Worm (Caenorhabditis elegans): ENCODE data around the gene afmd-2.

DNA sequence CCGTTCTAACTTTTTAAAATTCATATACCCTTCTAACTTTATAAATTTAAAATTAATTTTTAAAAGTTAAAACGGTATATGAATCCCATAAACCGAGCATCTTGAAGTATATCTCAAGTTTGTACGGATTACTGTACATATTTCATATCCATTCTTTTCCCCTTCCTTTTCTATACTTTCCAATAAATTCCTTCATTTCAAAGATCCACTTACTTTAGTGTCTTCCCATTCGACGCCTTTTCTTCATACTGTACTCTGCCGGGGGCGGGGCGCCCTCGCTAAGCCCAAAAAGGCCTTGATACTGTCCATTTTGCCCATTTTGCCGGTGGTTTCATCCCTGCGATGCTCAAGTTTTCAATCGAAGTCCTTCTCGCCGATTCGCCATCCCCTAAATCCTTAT lies 43.2 kb upstream of the afmd-2 start, which contains the start of gene fezf-1:
- TF ChIP-seq ztf-23 (GFP tag; IDR thresholded peaks at IDR 0.05): no peak
- TF ChIP-seq ref-1 (GFP tag; conservative IDR thresholded peaks at IDR 0.05): no peak
- no peak for TF ChIP-seq flt-1 (GFP tag; IDR thresholded peaks at IDR 0.05)

Measured in whole organism, midembryonic.